Worm (Caenorhabditis elegans): ENCODE results near the gene arc-1.

ce11 chrII:9704746-9705145 lies 30.0 kb downstream of the arc-1 start, which contains the start of gene Y53C12A.10:
- TF ChIP-seq mdl-1 (tag; optimal IDR thresholded peaks at IDR 0.05) (no peak), madf-9 (GFP tag; conservative IDR thresholded peaks at IDR 0.05) (no peak), fkh-10 (GFP tag; optimal IDR thresholded peaks at IDR 0.05) (no peak), dmd-6 (GFP tag; IDR thresholded peaks at IDR 0.05) (no peak), nhr-25 (tag; optimal IDR thresholded peaks at IDR 0.05; ENCODE audit: borderline replicate concordance, insufficient read depth) (no peak), mep-1 (tag; optimal IDR thresholded peaks at IDR 0.05) (no peak), gei-8 (GFP tag; optimal IDR thresholded peaks at IDR 0.05) (no peak), cey-2 (tag; optimal IDR thresholded peaks at IDR 0.05; ENCODE audit: borderline replicate concordance, insufficient read depth) (no peak), unc-62 (GFP tag; optimal IDR thresholded peaks at IDR 0.05 in 1 of 2) (no peak), unc-62 (tag; optimal IDR thresholded peaks at IDR 0.05) (no peak), snpc-1.2 (GFP tag; IDR thresholded peaks at IDR 0.05) (no peak), ama-1 (optimal IDR thresholded peaks at IDR 0.05) (no peak), aha-1 (tag) (no peak), nhr-41 (GFP tag; IDR thresholded peaks at IDR 0.05) (no peak)

Data from whole organism, L4 larva.